Fruit fly (Drosophila melanogaster) whole organism, wandering third instar larva: ENCODE measurements around the gene CG15601.

Experiments
- CG9705 ChIP-seq: fragments of 200-800 bp; sonication (Bioruptor generic); optimal IDR thresholded peaks from 2 replicates; lab custom pipeline; 2018; ENCODE audit warnings: missing biosample characterization, mild to moderate bottlenecking, missing genetic modification characterization
- Dfd ChIP-seq: fragments of >200 bp; optimal IDR thresholded peaks from 2 replicates; lab custom pipeline; 2017; ENCODE audit warnings: missing biosample characterization, missing genetic modification characterization
- Hr78 ChIP-seq: fragments of >200 bp; optimal IDR thresholded peaks from 2 replicates; lab custom pipeline; 2017; ENCODE audit warnings: missing biosample characterization, missing genetic modification characterization
- OdsH ChIP-seq: fragments of 200-800 bp; sonication (Bioruptor generic); optimal IDR thresholded peaks from 2 replicates; lab custom pipeline; 2016; ENCODE audit warnings: missing biosample characterization, mild to moderate bottlenecking, missing genetic modification characterization
- fru ChIP-seq: fragments of 200-800 bp; sonication (Bioruptor generic); optimal IDR thresholded peaks from 3 replicates; lab custom pipeline; 2016; ENCODE audit warnings: missing biosample characterization, mild to moderate bottlenecking, missing genetic modification characterization
- h ChIP-seq: fragments of 200-800 bp; sonication (Bioruptor generic); optimal IDR thresholded peaks from 3 replicates; lab custom pipeline; 2016; ENCODE audit warnings: missing biosample characterization, mild to moderate bottlenecking, missing genetic modification characterization
- lola ChIP-seq: fragments of >200 bp; optimal IDR thresholded peaks from 2 replicates; lab custom pipeline; 2017; ENCODE audit warnings: missing biosample characterization, missing genetic modification characterization
- pan ChIP-seq: fragments of >200 bp; optimal IDR thresholded peaks from 2 replicates; lab custom pipeline; 2017
- psq ChIP-seq: fragments of 200-800 bp; sonication (Bioruptor generic); optimal IDR thresholded peaks from 3 replicates; lab custom pipeline; 2017; ENCODE audit warnings: missing biosample characterization, mild to moderate bottlenecking, missing genetic modification characterization, moderate library complexity
- rgr ChIP-seq: fragments of 200-800 bp; sonication (Bioruptor generic); optimal IDR thresholded peaks from 3 replicates; lab custom pipeline; 2016; ENCODE audit warnings: missing biosample characterization, mild to moderate bottlenecking, missing genetic modification characterization
- sv ChIP-seq: fragments of 200-800 bp; sonication (Bioruptor generic); optimal IDR thresholded peaks from 3 replicates; lab custom pipeline; 2016; ENCODE audit warnings: missing biosample characterization, missing genetic modification characterization
- tai ChIP-seq: sonication (Bioruptor generic); optimal IDR thresholded peaks from 2 replicates; lab custom pipeline; 2016; ENCODE audit warnings: missing biosample characterization, missing genetic modification characterization
- usp ChIP-seq: fragments of >200 bp; optimal IDR thresholded peaks from 2 replicates; lab custom pipeline; 2017; ENCODE audit warnings: missing biosample characterization, missing genetic modification characterization

DNA sequence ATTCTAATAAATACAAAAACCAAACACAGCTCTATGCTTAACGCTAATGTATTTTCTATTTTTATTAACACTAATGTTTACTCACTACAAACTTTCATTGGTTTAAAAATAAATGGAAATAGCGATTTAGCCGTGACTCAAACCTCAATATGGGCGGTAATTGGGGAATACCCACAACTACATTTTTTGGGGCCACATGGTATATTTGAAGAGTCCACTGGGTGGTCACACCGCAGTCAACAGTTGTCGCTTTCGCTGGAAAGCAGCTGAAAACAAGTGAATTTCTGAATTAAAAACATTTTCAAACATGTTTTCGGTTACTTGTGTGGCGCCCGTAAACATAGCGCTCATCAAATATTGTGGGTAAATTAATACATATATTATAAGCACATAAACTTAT lies 38.5 kb downstream of the CG15601 start, which contains the start of gene Mvd:
- TF ChIP-seq pan (lab: Kevin White, UChicago): no peak
- TF ChIP-seq rgr: no peak
- no peak for TF ChIP-seq OdsH (GFP tag; lab: Kevin White, UChicago)
- no peak for TF ChIP-seq fru
- no peak for TF ChIP-seq usp (GFP tag; lab: Kevin White, UChicago)
- no peak for TF ChIP-seq lola (GFP tag; lab: Kevin White, UChicago)
- TF ChIP-seq psq: no peak
- TF ChIP-seq Dfd (GFP tag; lab: Kevin White, UChicago): no peak
- no peak for TF ChIP-seq h
- TF ChIP-seq CG9705 (GFP tag; lab: Kevin White, UChicago): no peak
- no peak for TF ChIP-seq Hr78 (GFP tag; lab: Kevin White, UChicago)
- TF ChIP-seq sv: no peak
- no peak for TF ChIP-seq tai (GFP tag; lab: Kevin White, UChicago)
